Worm (Caenorhabditis elegans) whole organism, L4 larva: Measurements from ENCODE around the gene pqn-8.

Source experiments
- egl-27 ChIP-seq: sonication (generic microtip); optimal IDR thresholded peaks from 3 replicates; lab custom pipeline; 2017; ENCODE audit warnings: missing biosample characterization, missing genetic modification reagents, missing genetic modification characterization
- lim-7 ChIP-seq: fragments of 200-800 bp; sonication (Bioruptor generic); IDR thresholded peaks from 2 replicates; pipeline ENCODE4 v1.3.6; 2022; ENCODE audit warnings: missing genetic modification characterization, missing compliant biosample characterization
- lin-15B ChIP-seq: fragments of 150-350 bp; sonication (generic microtip); optimal IDR thresholded peaks from 3 replicates; lab custom pipeline; 2014; ENCODE audit warnings: missing biosample characterization, missing genetic modification characterization
- mdl-1 ChIP-seq, 2 experiments: fragments of 150-350 bp in 1 of 2; sonication (generic microtip) in 1 of 2; optimal IDR thresholded peaks; 2 replicates each; lab custom pipeline; 2014 to 2017; ENCODE audit warnings: missing biosample characterization in 2 of 2, missing genetic modification characterization in 2 of 2
- mdt-29 ChIP-seq: fragments of 200-800 bp; sonication (Bioruptor generic); IDR thresholded peaks from 2 replicates; pipeline ENCODE4 v1.3.6; 2022; ENCODE audit warnings: missing genetic modification reagents, missing genetic modification characterization, missing compliant biosample characterization
- nhr-11 ChIP-seq: fragments of 150-350 bp; optimal IDR thresholded peaks from 2 replicates; lab custom pipeline; 2014; ENCODE audit warnings: missing biosample characterization, missing genetic modification characterization
- nhr-237 ChIP-seq: sonication (generic microtip); optimal IDR thresholded peaks from 2 replicates; lab custom pipeline; 2017; ENCODE audit warnings: missing biosample characterization, missing genetic modification characterization
- nhr-25 ChIP-seq: sonication (generic microtip); optimal IDR thresholded peaks from 2 replicates; lab custom pipeline; 2017; ENCODE audit warnings: missing genetic modification characterization, mild to moderate bottlenecking, missing compliant biosample characterization, antibody characterized with exemption, moderate library complexity, borderline replicate concordance; ENCODE audit not compliant: insufficient read depth
- nhr-6 ChIP-seq: fragments of 150-350 bp; optimal IDR thresholded peaks from 2 replicates; lab custom pipeline; 2014; ENCODE audit warnings: missing biosample characterization, missing genetic modification characterization
- unc-39 ChIP-seq: sonication (generic microtip); optimal IDR thresholded peaks from 2 replicates; lab custom pipeline; 2017; ENCODE audit warnings: missing biosample characterization, missing genetic modification characterization
- unc-62 ChIP-seq, 3 experiments: fragments of 150-350 bp in 1 of 3; sonication (generic microtip); optimal IDR thresholded peaks in 2 of 3; peaks in 1 of 3; 1 replicate in 1 of 3; 2 replicates in 2 of 3; lab custom pipeline; 2014 to 2017; ENCODE audit warnings: missing biosample characterization in 3 of 3, missing genetic modification characterization in 3 of 3, missing genetic modification reagents in 3 of 3, missing genotype in 1 of 3
- zag-1 ChIP-seq: fragments of 150-350 bp; optimal IDR thresholded peaks from 2 replicates; lab custom pipeline; 2014; ENCODE audit warnings: missing biosample characterization, missing genetic modification characterization

DNA sequence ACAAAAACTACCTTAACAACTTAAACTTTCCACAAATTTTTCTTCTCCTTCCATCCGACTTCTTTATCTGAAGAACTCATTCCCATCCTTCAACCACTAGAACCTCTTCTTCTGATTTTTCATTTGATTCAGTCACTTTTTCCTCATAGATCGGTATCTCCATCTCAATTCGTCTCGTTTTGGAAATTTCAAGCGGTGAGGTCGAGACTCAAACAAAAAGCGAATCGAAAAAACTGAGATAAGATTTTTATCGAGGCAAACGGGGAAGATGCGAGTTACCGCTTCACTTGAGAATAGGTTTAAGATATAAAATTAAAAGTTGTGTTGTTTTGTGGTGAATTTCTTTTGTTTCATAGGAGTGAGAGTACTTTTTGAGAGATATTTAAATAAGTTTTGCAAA is 6.5 kb downstream of the pqn-8 start:
- TF ChIP-seq mdl-1 (tag; optimal IDR thresholded peaks at IDR 0.05; lab: Kevin White, UChicago) (no peak), nhr-237 (no peak), nhr-25 (no peak), nhr-11 (tag; lab: Kevin White, UChicago) (no peak), zag-1 (tag; lab: Kevin White, UChicago) (no peak), lin-15B (tag; lab: Kevin White, UChicago) (no peak), nhr-6 (tag; lab: Kevin White, UChicago) (no peak), unc-62 (GFP tag; optimal IDR thresholded peaks at IDR 0.05 in 1 of 2; lab: Kevin White, UChicago) (no peak), unc-62 (tag; optimal IDR thresholded peaks at IDR 0.05; lab: Kevin White, UChicago) (no peak), mdt-29 (GFP tag; lab: Robert Waterston, UW) (no peak), unc-39 (tag; lab: Kevin White, UChicago) (no peak), egl-27 (no peak), lim-7 (GFP tag; lab: Robert Waterston, UW) (no peak)
